Fruit fly (Drosophila melanogaster) whole organism, larva: ENCODE data around the gene Dscam3.

Source experiments
- noc ChIP-seq: fragments of 200-800 bp; sonication (Bioruptor generic); optimal IDR thresholded peaks from 3 replicates; lab custom pipeline; 2019; ENCODE audit warnings: missing biosample characterization, mild to moderate bottlenecking, missing genetic modification characterization, moderate library complexity

Dscam3 gene

dm6 chr3R:17505599-17505998, at the start of gene Dscam3:
Gene Dscam3, minus strand, starts transcription at chr3R:17505667.
- no peak for TF ChIP-seq noc (tag; lab: Kevin White, UChicago)

dm6 chr3R:17550827-17551468, 45.5 kb upstream of the Dscam3 start:
- TF ChIP-seq noc (tag; lab: Kevin White, UChicago) = no peak

dm6 chr3R:17549985-17550384, 44.5 kb upstream of the Dscam3 start:
- TF ChIP-seq noc (tag; lab: Kevin White, UChicago) = no peak

dm6 chr3R:17546115-17546705, 40.7 kb upstream of the Dscam3 start, which contains the start of gene Prx3:
Gene Prx3, minus strand, starts transcription at chr3R:17546531.
- TF ChIP-seq noc (tag; lab: Kevin White, UChicago) = no peak

dm6 chr3R:17544594-17544993, 39.1 kb upstream of the Dscam3 start:
- no peak for TF ChIP-seq noc (tag; lab: Kevin White, UChicago)

dm6 chr3R:17540497-17540822, 35.0 kb upstream of the Dscam3 start:
- TF ChIP-seq noc (tag; lab: Kevin White, UChicago) = no peak

dm6 chr3R:17539789-17540496, 34.5 kb upstream of the Dscam3 start, which contains the start of gene SF1:
Gene SF1, plus strand, starts transcription at chr3R:17540421.
- TF ChIP-seq noc (tag; lab: Kevin White, UChicago) = no peak

- peak; percentile 86 for TF ChIP-seq noc (tag; lab: Kevin White, UChicago)
These were observed 31.2 kb upstream of the Dscam3 start for dm6 chr3R:17536594-17537158.

- TF ChIP-seq noc (tag; lab: Kevin White, UChicago) = peak; percentile 95
These were observed 29.8 kb upstream of the Dscam3 start for dm6 chr3R:17535106-17535764.

- TF ChIP-seq noc (tag; lab: Kevin White, UChicago) = no peak
These were observed 29.0 kb upstream of the Dscam3 start, which contains the start of the genes CG5823 and P5cr-2 for dm6 chr3R:17534325-17535105. Gene CG5823, minus strand, starts transcription at chr3R:17534587. Gene P5cr-2, plus strand, starts transcription at chr3R:17534815.

- no peak for TF ChIP-seq noc (tag; lab: Kevin White, UChicago)
These were observed 24.9 kb upstream of the Dscam3 start for dm6 chr3R:17530400-17530799.

dm6 chr3R:17526059-17526592, 20.7 kb upstream of the Dscam3 start:
- TF ChIP-seq noc (tag; lab: Kevin White, UChicago) = no peak

dm6 chr3R:17506833-17507232, 1.4 kb upstream of the Dscam3 start:
- TF ChIP-seq noc (tag; lab: Kevin White, UChicago) = no peak

- no peak for TF ChIP-seq noc (tag; lab: Kevin White, UChicago)
These were observed 2.6 kb downstream of the Dscam3 start for dm6 chr3R:17502862-17503261.

- no peak for TF ChIP-seq noc (tag; lab: Kevin White, UChicago)
These were observed 4.4 kb downstream of the Dscam3 start for dm6 chr3R:17501108-17501507.
